Fruit fly (Drosophila melanogaster) whole organism, wandering third instar larva: Measurements from ENCODE around the gene CG12541.
A peak's percentile ranks its signal among the peaks of the same experiment; 100 is the strongest.

Experiments used
- Abd-B ChIP-seq: fragments of >200 bp; optimal IDR thresholded peaks from 2 replicates; lab custom pipeline; 2017; ENCODE audit warnings: missing biosample characterization, missing genetic modification characterization
- CG32264 ChIP-seq: fragments of 200-800 bp; sonication (Bioruptor generic); optimal IDR thresholded peaks from 2 replicates; lab custom pipeline; 2016; ENCODE audit warnings: missing biosample characterization, missing genetic modification characterization
- CG9705 ChIP-seq: fragments of 200-800 bp; sonication (Bioruptor generic); optimal IDR thresholded peaks from 2 replicates; lab custom pipeline; 2018; ENCODE audit warnings: missing biosample characterization, mild to moderate bottlenecking, missing genetic modification characterization
- CrebA ChIP-seq: fragments of 200-800 bp; sonication (Bioruptor generic); optimal IDR thresholded peaks from 2 replicates; lab custom pipeline; 2016; ENCODE audit warnings: missing biosample characterization, mild to moderate bottlenecking, missing genetic modification characterization, borderline replicate concordance
- Dfd ChIP-seq: fragments of >200 bp; optimal IDR thresholded peaks from 2 replicates; lab custom pipeline; 2017; ENCODE audit warnings: missing biosample characterization, missing genetic modification characterization
- Dif ChIP-seq: fragments of 200-275, 200-300 bp; sonication (Bioruptor generic); optimal IDR thresholded peaks from 2 replicates; lab custom pipeline; 2018; ENCODE audit warnings: missing biosample characterization, missing genetic modification characterization; ENCODE audit not compliant: partially characterized antibody
- GATAd ChIP-seq: sonication (Bioruptor generic); optimal IDR thresholded peaks from 2 replicates; lab custom pipeline; 2016; ENCODE audit warnings: missing biosample characterization, missing genetic modification characterization
- HLH106 ChIP-seq: fragments of 200-800 bp; optimal IDR thresholded peaks from 3 replicates; lab custom pipeline; 2019; ENCODE audit warnings: missing biosample characterization, mild to moderate bottlenecking, missing genetic modification characterization, moderate library complexity
- Hnf4 ChIP-seq: fragments of 200-800 bp; sonication (Bioruptor generic); optimal IDR thresholded peaks from 2 replicates; lab custom pipeline; 2016; ENCODE audit warnings: missing biosample characterization, mild to moderate bottlenecking, missing genetic modification characterization
- Hr78 ChIP-seq: fragments of >200 bp; optimal IDR thresholded peaks from 2 replicates; lab custom pipeline; 2017; ENCODE audit warnings: missing biosample characterization, missing genetic modification characterization
- Hr83 ChIP-seq: fragments of 200-300 bp; sonication (Bioruptor generic); optimal IDR thresholded peaks from 2 replicates; lab custom pipeline; 2016; ENCODE audit warnings: missing biosample characterization, mild to moderate bottlenecking, missing genetic modification characterization, moderate library complexity; ENCODE audit not compliant: poor library complexity, severe bottlenecking
- Jra ChIP-seq: sonication (Bioruptor generic); optimal IDR thresholded peaks from 2 replicates; lab custom pipeline; 2016; ENCODE audit warnings: missing biosample characterization, missing genetic modification characterization
- Mio ChIP-seq: sonication (Bioruptor generic); optimal IDR thresholded peaks from 2 replicates; lab custom pipeline; 2016; ENCODE audit warnings: missing biosample characterization, missing genetic modification characterization
- Myc ChIP-seq: fragments of >200 bp; optimal IDR thresholded peaks from 2 replicates; lab custom pipeline; 2017
- N ChIP-seq: fragments of >200 bp; optimal IDR thresholded peaks from 2 replicates; lab custom pipeline; 2018; ENCODE audit warnings: missing biosample characterization, missing external identifiers, missing genetic modification characterization
- OdsH ChIP-seq: fragments of 200-800 bp; sonication (Bioruptor generic); optimal IDR thresholded peaks from 2 replicates; lab custom pipeline; 2016; ENCODE audit warnings: missing biosample characterization, mild to moderate bottlenecking, missing genetic modification characterization
- Rel ChIP-seq, 2 experiments: fragments of 200-800 bp; sonication (Bioruptor generic) in 1 of 2; optimal IDR thresholded peaks; 2 replicates in 1 of 2; 3 replicates in 1 of 2; lab custom pipeline; 2016 to 2019; ENCODE audit warnings: mild to moderate bottlenecking in 2 of 2, missing biosample characterization in 2 of 2, missing genetic modification characterization in 2 of 2, moderate library complexity in 1 of 2
- Sp1 ChIP-seq: fragments of 200-800 bp; sonication (Bioruptor generic); optimal IDR thresholded peaks from 3 replicates; lab custom pipeline; 2019; ENCODE audit warnings: missing biosample characterization, mild to moderate bottlenecking, missing genetic modification characterization, moderate library complexity
- Vsx2 ChIP-seq: fragments of 200-300, 225-300 bp; sonication (Bioruptor generic); optimal IDR thresholded peaks from 2 replicates; lab custom pipeline; 2018; ENCODE audit warnings: missing biosample characterization, missing genetic modification characterization; ENCODE audit not compliant: partially characterized antibody
- br ChIP-seq: fragments of 200-800 bp; sonication (Bioruptor generic); optimal IDR thresholded peaks from 2 replicates; lab custom pipeline; 2016; ENCODE audit warnings: missing biosample characterization, missing genetic modification characterization
- brk ChIP-seq: fragments of 200-800 bp; sonication (Bioruptor generic); optimal IDR thresholded peaks from 2 replicates; lab custom pipeline; 2016; ENCODE audit warnings: missing biosample characterization, mild to moderate bottlenecking, missing genetic modification characterization
- dl ChIP-seq, 2 experiments: fragments of 175-275, 200-275 bp in 1 of 2; fragments of 200-275 bp in 1 of 2; sonication (Bioruptor generic); optimal IDR thresholded peaks; lab custom pipeline; 2018; ENCODE audit warnings: mild to moderate bottlenecking in 2 of 2, missing biosample characterization in 2 of 2, missing genetic modification characterization in 2 of 2, moderate library complexity in 2 of 2; ENCODE audit not compliant: partially characterized antibody in 2 of 2, insufficient read depth in 1 of 2
- dmrt93B ChIP-seq: fragments of 200-800 bp; sonication (Bioruptor generic); optimal IDR thresholded peaks from 2 replicates; lab custom pipeline; 2018; ENCODE audit warnings: missing biosample characterization, mild to moderate bottlenecking, missing genetic modification characterization
- dsf ChIP-seq: sonication (Bioruptor generic); optimal IDR thresholded peaks from 2 replicates; lab custom pipeline; 2016; ENCODE audit warnings: missing biosample characterization, missing genetic modification characterization, borderline replicate concordance
- ey ChIP-seq: fragments of 200-800 bp; sonication (Bioruptor generic); optimal IDR thresholded peaks from 2 replicates; lab custom pipeline; 2016; ENCODE audit warnings: missing biosample characterization, missing genetic modification characterization
- foxo ChIP-seq, 2 experiments: fragments of 200-800 bp; sonication (Bioruptor generic); optimal IDR thresholded peaks; 2 replicates in 1 of 2; 3 replicates in 1 of 2; lab custom pipeline; 2016 to 2017; ENCODE audit warnings: missing biosample characterization in 2 of 2, missing genetic modification characterization in 2 of 2
- fru ChIP-seq: fragments of 200-800 bp; sonication (Bioruptor generic); optimal IDR thresholded peaks from 3 replicates; lab custom pipeline; 2016; ENCODE audit warnings: missing biosample characterization, mild to moderate bottlenecking, missing genetic modification characterization
- h ChIP-seq: fragments of 200-800 bp; sonication (Bioruptor generic); optimal IDR thresholded peaks from 3 replicates; lab custom pipeline; 2016; ENCODE audit warnings: missing biosample characterization, mild to moderate bottlenecking, missing genetic modification characterization
- jim ChIP-seq: fragments of 175-275, 200-325 bp; sonication (Bioruptor generic); optimal IDR thresholded peaks from 2 replicates; lab custom pipeline; 2016; ENCODE audit warnings: missing biosample characterization, mild to moderate bottlenecking, missing genetic modification characterization
- lola ChIP-seq: fragments of >200 bp; optimal IDR thresholded peaks from 2 replicates; lab custom pipeline; 2017; ENCODE audit warnings: missing biosample characterization, missing genetic modification characterization
- pan ChIP-seq: fragments of >200 bp; optimal IDR thresholded peaks from 2 replicates; lab custom pipeline; 2017
- psq ChIP-seq: fragments of 200-800 bp; sonication (Bioruptor generic); optimal IDR thresholded peaks from 3 replicates; lab custom pipeline; 2017; ENCODE audit warnings: missing biosample characterization, mild to moderate bottlenecking, missing genetic modification characterization, moderate library complexity
- rgr ChIP-seq: fragments of 200-800 bp; sonication (Bioruptor generic); optimal IDR thresholded peaks from 3 replicates; lab custom pipeline; 2016; ENCODE audit warnings: missing biosample characterization, mild to moderate bottlenecking, missing genetic modification characterization
- sage ChIP-seq: fragments of 200-800 bp; sonication (Bioruptor generic); optimal IDR thresholded peaks from 2 replicates; lab custom pipeline; 2016; ENCODE audit warnings: missing biosample characterization, mild to moderate bottlenecking, missing genetic modification characterization
- sv ChIP-seq: fragments of 200-800 bp; sonication (Bioruptor generic); optimal IDR thresholded peaks from 3 replicates; lab custom pipeline; 2016; ENCODE audit warnings: missing biosample characterization, missing genetic modification characterization
- tai ChIP-seq: sonication (Bioruptor generic); optimal IDR thresholded peaks from 2 replicates; lab custom pipeline; 2016; ENCODE audit warnings: missing biosample characterization, missing genetic modification characterization
- usp ChIP-seq: fragments of >200 bp; optimal IDR thresholded peaks from 2 replicates; lab custom pipeline; 2017; ENCODE audit warnings: missing biosample characterization, missing genetic modification characterization
- woc ChIP-seq: sonication (Bioruptor generic); optimal IDR thresholded peaks from 2 replicates; lab custom pipeline; 2016; ENCODE audit warnings: missing biosample characterization, mild to moderate bottlenecking, missing genetic modification characterization

Gene CG12541

DNA sequence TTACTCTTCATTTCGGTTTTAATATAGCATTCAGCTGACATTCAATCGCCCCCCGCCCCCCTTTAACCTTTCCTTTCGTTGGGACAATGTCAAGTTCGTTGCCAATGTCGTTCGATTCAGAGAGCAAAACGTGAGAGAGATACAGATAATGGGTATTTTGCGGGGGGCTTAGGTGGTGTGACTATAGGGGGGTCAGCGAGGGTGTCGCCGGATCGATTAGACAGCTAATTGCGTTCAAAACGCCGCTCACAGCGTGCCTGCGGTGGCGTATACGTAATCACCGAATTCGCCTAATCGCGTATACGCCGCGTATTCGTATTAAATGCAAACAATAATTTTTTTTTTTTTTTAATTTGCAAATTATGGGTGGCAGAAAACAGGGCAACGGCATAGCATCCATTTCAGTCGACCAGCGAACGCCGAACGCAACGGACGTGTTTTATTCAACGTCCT lies 3.2 kb upstream of the CG12541 start, which contains the start of gene CG4607:
CG4607 (plus strand) TSS at position 403 of the 453 bp plus-strand sequence.
- TF ChIP-seq usp (GFP tag; lab: Kevin White, UChicago) (no peak), Mio (GFP tag; lab: Kevin White, UChicago) (no peak), br (peak; percentile 1), h (GFP tag; lab: Kevin White, UChicago) (peak; percentile 31), CrebA (GFP tag; lab: Kevin White, UChicago) (no peak), ey (GFP tag; lab: Kevin White, UChicago) (no peak), Vsx2 (GFP tag; lab: Kevin White, UChicago) (no peak), brk (GFP tag; lab: Kevin White, UChicago) (no peak), CG9705 (GFP tag; lab: Kevin White, UChicago) (no peak), OdsH (GFP tag; lab: Kevin White, UChicago) (no peak), foxo (GFP tag; optimal IDR thresholded peaks at IDR 0.05; lab: Kevin White, UChicago) (no peak), N (GFP tag; lab: Kevin White, UChicago) (no peak), dsf (GFP tag; lab: Kevin White, UChicago) (no peak), CG32264 (GFP tag; lab: Kevin White, UChicago) (no peak), GATAd (GFP tag; lab: Kevin White, UChicago) (no peak), rgr (GFP tag; lab: Kevin White, UChicago) (peak; percentile 4), pan (lab: Kevin White, UChicago) (peak; percentile 16), Sp1 (GFP tag; lab: Kevin White, UChicago) (no peak), Rel (GFP tag; optimal IDR thresholded peaks at IDR 0.05; lab: Kevin White, UChicago) (no peak), Rel (tag; optimal IDR thresholded peaks at IDR 0.05; lab: Kevin White, UChicago) (peak; percentile 65), dmrt93B (no peak), sv (GFP tag; lab: Kevin White, UChicago) (no peak), woc (peak; percentile 20), Dif (no peak), Hr83 (GFP tag; lab: Kevin White, UChicago) (no peak), tai (GFP tag; lab: Kevin White, UChicago) (no peak), lola (no peak), HLH106 (no peak), jim (GFP tag; lab: Kevin White, UChicago) (no peak), Myc (lab: Kevin White, UChicago) (no peak), dl (GFP tag; optimal IDR thresholded peaks at IDR 0.05; lab: Kevin White, UChicago; ENCODE audit: insufficient read depth in 1 of 2, partially characterized antibody in 2 of 2) (no peak), Hr78 (GFP tag; lab: Kevin White, UChicago) (no peak), psq (no peak), Jra (no peak), Hnf4 (no peak), fru (GFP tag; lab: Kevin White, UChicago) (no peak), sage (GFP tag; lab: Kevin White, UChicago) (no peak), Abd-B (GFP tag; lab: Kevin White, UChicago) (no peak), Dfd (no peak)

- TF ChIP-seq CrebA (GFP tag; lab: Kevin White, UChicago) = no peak
- no peak for TF ChIP-seq brk (GFP tag; lab: Kevin White, UChicago)
- TF ChIP-seq dl (GFP tag; optimal IDR thresholded peaks at IDR 0.05; lab: Kevin White, UChicago; ENCODE audit: insufficient read depth in 1 of 2, partially characterized antibody in 2 of 2) = peak in 1 of 2 experiments; percentile 35
- no peak for TF ChIP-seq CG9705 (GFP tag; lab: Kevin White, UChicago)
- TF ChIP-seq Rel (GFP tag; optimal IDR thresholded peaks at IDR 0.05; lab: Kevin White, UChicago) = no peak
- TF ChIP-seq Rel (tag; optimal IDR thresholded peaks at IDR 0.05; lab: Kevin White, UChicago) = peak; percentile 54
These were observed 2.2 kb upstream of the CG12541 start for dm6 chrX:7068088-7068487.

- no peak for TF ChIP-seq N (GFP tag; lab: Kevin White, UChicago)
- TF ChIP-seq Dif = no peak
- TF ChIP-seq Hr83 (GFP tag; lab: Kevin White, UChicago) = no peak
- TF ChIP-seq HLH106 = peak; percentile 15
- TF ChIP-seq dmrt93B = no peak
- no peak for TF ChIP-seq Abd-B (GFP tag; lab: Kevin White, UChicago)
- TF ChIP-seq Mio (GFP tag; lab: Kevin White, UChicago) = no peak
- peak; percentile 23 for TF ChIP-seq h (GFP tag; lab: Kevin White, UChicago)
- no peak for TF ChIP-seq OdsH (GFP tag; lab: Kevin White, UChicago)
- TF ChIP-seq jim (GFP tag; lab: Kevin White, UChicago) = no peak
- peak; percentile 27 for TF ChIP-seq psq
- TF ChIP-seq GATAd (GFP tag; lab: Kevin White, UChicago) = no peak
- TF ChIP-seq Rel (GFP tag; optimal IDR thresholded peaks at IDR 0.05; lab: Kevin White, UChicago) = no peak
- peak; percentile 82 for TF ChIP-seq Rel (tag; optimal IDR thresholded peaks at IDR 0.05; lab: Kevin White, UChicago)
- no peak for TF ChIP-seq br
- TF ChIP-seq CrebA (GFP tag; lab: Kevin White, UChicago) = no peak
- peak; percentile 3 for TF ChIP-seq ey (GFP tag; lab: Kevin White, UChicago)
- no peak for TF ChIP-seq Vsx2 (GFP tag; lab: Kevin White, UChicago)
- TF ChIP-seq rgr (GFP tag; lab: Kevin White, UChicago) = peak; percentile 4
- no peak for TF ChIP-seq Hr78 (GFP tag; lab: Kevin White, UChicago)
- TF ChIP-seq Myc (lab: Kevin White, UChicago) = no peak
- no peak for TF ChIP-seq CG32264 (GFP tag; lab: Kevin White, UChicago)
- no peak for TF ChIP-seq tai (GFP tag; lab: Kevin White, UChicago)
- no peak for TF ChIP-seq sv (GFP tag; lab: Kevin White, UChicago)
- TF ChIP-seq sage (GFP tag; lab: Kevin White, UChicago) = no peak
- TF ChIP-seq dl (GFP tag; optimal IDR thresholded peaks at IDR 0.05; lab: Kevin White, UChicago; ENCODE audit: insufficient read depth in 1 of 2, partially characterized antibody in 2 of 2) = no peak
- TF ChIP-seq pan (lab: Kevin White, UChicago) = no peak
- TF ChIP-seq dsf (GFP tag; lab: Kevin White, UChicago) = no peak
- TF ChIP-seq brk (GFP tag; lab: Kevin White, UChicago) = no peak
- TF ChIP-seq woc = no peak
- no peak for TF ChIP-seq CG9705 (GFP tag; lab: Kevin White, UChicago)
- TF ChIP-seq usp (GFP tag; lab: Kevin White, UChicago) = no peak
- peak; percentile 22 for TF ChIP-seq fru (GFP tag; lab: Kevin White, UChicago)
- TF ChIP-seq Sp1 (GFP tag; lab: Kevin White, UChicago) = peak; percentile 12
- no peak for TF ChIP-seq lola
- no peak for TF ChIP-seq Dfd
These were observed 1.4 kb upstream of the CG12541 start for dm6 chrX:7067248-7067647.
